Fruit fly (Drosophila melanogaster) whole organism, pupa: ENCODE measurements around the gene Obp19a.

ENCODE experiments used
- CG10348 ChIP-seq: fragments of 200-800 bp; sonication (Bioruptor generic); IDR thresholded peaks from 2 replicates; pipeline ENCODE4 v1.3.6; 2022; ENCODE audit warnings: missing biosample characterization, missing genetic modification characterization
- CG12605 ChIP-seq: fragments of 200-800 bp; sonication (Bioruptor generic); IDR thresholded peaks from 2 replicates; pipeline ENCODE4 v1.3.6; 2022; ENCODE audit warnings: missing biosample characterization, missing genetic modification characterization
- CG13204 ChIP-seq: fragments of 200-800 bp; sonication (Bioruptor generic); optimal IDR thresholded peaks from 2 replicates; lab custom pipeline; 2018; ENCODE audit warnings: missing biosample characterization, mild to moderate bottlenecking, missing genetic modification characterization, moderate library complexity
- CG14655 ChIP-seq: fragments of 200-800 bp; sonication (Bioruptor generic); optimal IDR thresholded peaks from 3 replicates; lab custom pipeline; 2017; ENCODE audit warnings: mild to moderate bottlenecking, missing biosample characterization, missing genetic modification reagents, missing genetic modification characterization
- CG15710 ChIP-seq: fragments of 200-800 bp; sonication (Bioruptor generic); optimal IDR thresholded peaks from 2 replicates; lab custom pipeline; 2018; ENCODE audit warnings: missing biosample characterization, mild to moderate bottlenecking, missing genetic modification characterization, moderate library complexity
- CG17806 ChIP-seq: fragments of 200-800 bp; sonication (Bioruptor generic); optimal IDR thresholded peaks from 2 replicates; lab custom pipeline; 2018; ENCODE audit warnings: missing biosample characterization, mild to moderate bottlenecking, missing genetic modification characterization, moderate library complexity
- CG32121 ChIP-seq: fragments of 200-800 bp; sonication (Bioruptor generic); IDR thresholded peaks from 2 replicates; pipeline ENCODE4 v1.3.6; 2022; ENCODE audit warnings: missing biosample characterization, missing genetic modification characterization
- CG34367 ChIP-seq: fragments of 200-800 bp; sonication (Bioruptor generic); optimal IDR thresholded peaks from 2 replicates; lab custom pipeline; 2018; ENCODE audit warnings: missing biosample characterization, mild to moderate bottlenecking, missing genetic modification characterization
- CG4496 ChIP-seq: fragments of 200-800 bp; sonication (Bioruptor generic); IDR thresholded peaks from 3 replicates; pipeline ENCODE4 v1.3.6; 2022; ENCODE audit warnings: missing biosample characterization, missing genetic modification characterization
- CG8159 ChIP-seq: fragments of 200-800 bp; sonication (Bioruptor generic); optimal IDR thresholded peaks from 3 replicates; lab custom pipeline; 2018; ENCODE audit warnings: missing biosample characterization, mild to moderate bottlenecking, missing genetic modification characterization, moderate library complexity
- CG8301 ChIP-seq: fragments of 200-800 bp; sonication (Bioruptor generic); optimal IDR thresholded peaks from 2 replicates; lab custom pipeline; 2018; ENCODE audit warnings: missing biosample characterization, mild to moderate bottlenecking, missing genetic modification characterization
- CG9948 ChIP-seq: fragments of 200-800 bp; sonication (Bioruptor generic); optimal IDR thresholded peaks from 2 replicates; lab custom pipeline; 2018; ENCODE audit warnings: missing biosample characterization, mild to moderate bottlenecking, missing genetic modification characterization, moderate library complexity
- D1 ChIP-seq: fragments of 200-800 bp; sonication (Bioruptor generic); optimal IDR thresholded peaks from 2 replicates; lab custom pipeline; 2018; ENCODE audit warnings: missing biosample characterization, mild to moderate bottlenecking, missing genetic modification characterization, moderate library complexity
- EcR ChIP-seq: fragments of 200-800 bp; sonication (Bioruptor generic); optimal IDR thresholded peaks from 3 replicates; lab custom pipeline; 2019; ENCODE audit warnings: missing biosample characterization, missing genetic modification characterization, mild to moderate bottlenecking, moderate library complexity, missing genetic modification reagents
- Ets98B ChIP-seq: fragments of 200-800 bp; sonication (Bioruptor generic); IDR thresholded peaks from 2 replicates; pipeline ENCODE4 v1.3.6; 2022; ENCODE audit warnings: missing biosample characterization, missing genetic modification characterization
- Pif1A ChIP-seq: fragments of 200-800 bp; sonication (Bioruptor generic); optimal IDR thresholded peaks from 3 replicates; lab custom pipeline; 2016; ENCODE audit warnings: missing biosample characterization, missing genetic modification characterization
- Pif1B ChIP-seq: fragments of 200-800 bp; sonication (Bioruptor generic); optimal IDR thresholded peaks from 3 replicates; lab custom pipeline; 2016; ENCODE audit warnings: missing biosample characterization, missing genetic modification characterization
- Snoo ChIP-seq: fragments of 200-800 bp; sonication (Bioruptor generic); optimal IDR thresholded peaks from 3 replicates; lab custom pipeline; 2017; ENCODE audit warnings: missing biosample characterization, mild to moderate bottlenecking, missing genetic modification characterization, inconsistent platforms
- fd96Ca ChIP-seq: fragments of 200-800 bp; sonication (Bioruptor generic); IDR thresholded peaks from 3 replicates; pipeline ENCODE4 v1.3.6; 2022; ENCODE audit warnings: missing biosample characterization, missing genetic modification characterization
- gl ChIP-seq: fragments of 200-800 bp; sonication (Bioruptor generic); optimal IDR thresholded peaks from 2 replicates; lab custom pipeline; 2018; ENCODE audit warnings: missing biosample characterization, mild to moderate bottlenecking, missing genetic modification characterization
- rn ChIP-seq: fragments of 200-800 bp; sonication (Bioruptor generic); IDR thresholded peaks from 2 replicates; pipeline ENCODE4 v1.3.6; 2022; ENCODE audit warnings: missing biosample characterization, missing genetic modification characterization

The Obp19a gene

dm6 chrX:20394066-20394913 lies 21.3 kb upstream of the Obp19a start, which contains the start of gene HERC2:
TSS of gene HERC2 (plus strand) at chrX:20394395.
- TF ChIP-seq CG15710 (peak; percentile 25), CG9948 (no peak), CG34367 (tag; lab: Kevin White, UChicago) (peak; percentile 19), CG12605 (0 out of 2 replicates have a peak, but pooled peaks have one; percentile 9), CG8159 (tag; lab: Kevin White, UChicago) (peak; percentile 21), Snoo (no peak), CG17806 (tag; lab: Kevin White, UChicago) (peak; percentile 20), Ets98B (GFP tag; lab: Robert Waterston, UW) (peak; percentile 47), CG14655 (GFP tag; lab: Kevin White, UChicago) (no peak), CG4496 (GFP tag; lab: Robert Waterston, UW) (peak; percentile 44; the same call in 1 of the 3 replicates), fd96Ca (no peak; the same call in 2 of the 3 replicates)
- TF ChIP-seq, all 21 proteins: peak for 7

dm6 chrX:20411635-20412034 lies 3.9 kb upstream of the Obp19a start:
- TF ChIP-seq EcR, result no peak
- TF ChIP-seq D1, result no peak
- TF ChIP-seq Ets98B (GFP tag; lab: Robert Waterston, UW), result no peak
- TF ChIP-seq CG32121 (GFP tag; lab: Robert Waterston, UW), result no peak
- no peak for TF ChIP-seq CG15710
- TF ChIP-seq CG4496 (GFP tag; lab: Robert Waterston, UW), result no peak
- TF ChIP-seq CG8159 (tag; lab: Kevin White, UChicago), result no peak
- TF ChIP-seq CG12605, result no peak
- TF ChIP-seq CG17806 (tag; lab: Kevin White, UChicago), result no peak
- TF ChIP-seq fd96Ca, result no peak
- no peak for TF ChIP-seq gl (tag; lab: Kevin White, UChicago)
- TF ChIP-seq Pif1B (GFP tag; lab: Kevin White, UChicago), result no peak
- no peak for TF ChIP-seq CG9948
- no peak for TF ChIP-seq CG14655 (GFP tag; lab: Kevin White, UChicago)
- no peak for TF ChIP-seq Snoo
- no peak for TF ChIP-seq CG34367 (tag; lab: Kevin White, UChicago)
- no peak for TF ChIP-seq rn (GFP tag; lab: Robert Waterston, UW)
- TF ChIP-seq CG10348 (GFP tag; lab: Robert Waterston, UW), result no peak

- TF ChIP-seq CG32121 (GFP tag; lab: Robert Waterston, UW) (no peak), CG14655 (GFP tag; lab: Kevin White, UChicago) (no peak), D1 (no peak), CG12605 (no peak), CG13204 (no peak), rn (GFP tag; lab: Robert Waterston, UW) (no peak), CG8301 (tag; lab: Kevin White, UChicago) (no peak), Pif1A (GFP tag; lab: Kevin White, UChicago) (no peak), fd96Ca (no peak), CG34367 (tag; lab: Kevin White, UChicago) (no peak), CG15710 (no peak), CG10348 (GFP tag; lab: Robert Waterston, UW) (no peak), EcR (no peak), Pif1B (GFP tag; lab: Kevin White, UChicago) (no peak), CG8159 (tag; lab: Kevin White, UChicago) (no peak), gl (tag; lab: Kevin White, UChicago) (no peak), CG9948 (no peak)
Measured at dm6 chrX:20413481-20413880, 2.1 kb upstream of the Obp19a start, which contains the start of gene CG15459. TSS of gene CG15459 (minus strand) at chrX:20413581.

dm6 chrX:20414099-20414498 lies 1.4 kb upstream of the Obp19a start, which contains the start of gene CG15458:
TSS of gene CG15458 (minus strand) at chrX:20414199.
- TF ChIP-seq CG15710 (no peak), CG10348 (GFP tag; lab: Robert Waterston, UW) (no peak), EcR (no peak)

- TF ChIP-seq rn (GFP tag; lab: Robert Waterston, UW) (no peak), CG15710 (no peak), Pif1A (GFP tag; lab: Kevin White, UChicago) (no peak), Ets98B (GFP tag; lab: Robert Waterston, UW) (no peak), CG17806 (tag; lab: Kevin White, UChicago) (no peak), D1 (no peak), CG32121 (GFP tag; lab: Robert Waterston, UW) (no peak), CG12605 (no peak), CG8301 (tag; lab: Kevin White, UChicago) (no peak), CG34367 (tag; lab: Kevin White, UChicago) (no peak)
- TF ChIP-seq, all 21 proteins: peak for 0
Measured at dm6 chrX:20416433-20416832, 889 bp downstream of the Obp19a start, which contains the start of gene Obp19b. TSS of gene Obp19b (plus strand) at chrX:20416733.

dm6 chrX:20418864-20419263 lies 3.3 kb downstream of the Obp19a start, which contains the start of gene Obp19c:
TSS of gene Obp19c (minus strand) at chrX:20418964.
- TF ChIP-seq CG13204, result no peak
